Fruit fly (Drosophila melanogaster) whole organism, embryonic: ENCODE results near the gene fz.

ENCODE experiments used
- Adf1 ChIP-seq: fragments of 200-800 bp; sonication (Bioruptor generic); IDR thresholded peaks from 2 replicates; pipeline ENCODE4 v1.3.6; 2022; ENCODE audit warnings: missing biosample characterization, missing genetic modification characterization
- Antp ChIP-seq: fragments of 200-800 bp; sonication (Bioruptor generic); optimal IDR thresholded peaks from 3 replicates; lab custom pipeline; 2016; ENCODE audit warnings: missing biosample characterization, missing genetic modification characterization
- BtbVII ChIP-seq: fragments of 200-800 bp; sonication (Bioruptor generic); optimal IDR thresholded peaks from 3 replicates; lab custom pipeline; 2017; ENCODE audit warnings: missing biosample characterization, mild to moderate bottlenecking, missing genetic modification characterization
- CG11723 ChIP-seq: fragments of 200-800 bp; sonication (Bioruptor generic); optimal IDR thresholded peaks from 2 replicates; lab custom pipeline; 2017; ENCODE audit warnings: missing biosample characterization, mild to moderate bottlenecking, missing genetic modification characterization
- CG12104 ChIP-seq: fragments of 200-800 bp; sonication (Bioruptor generic); optimal IDR thresholded peaks from 3 replicates; lab custom pipeline; 2016; ENCODE audit warnings: missing biosample characterization, missing genetic modification characterization
- CG13894 ChIP-seq: fragments of 200-800 bp; sonication (Bioruptor generic); optimal IDR thresholded peaks from 3 replicates; lab custom pipeline; 2018; ENCODE audit warnings: missing biosample characterization, mild to moderate bottlenecking, missing genetic modification characterization, moderate library complexity
- CG14965 ChIP-seq: fragments of 200-800 bp; sonication (Bioruptor generic); optimal IDR thresholded peaks from 2 replicates; lab custom pipeline; 2016; ENCODE audit warnings: missing biosample characterization, missing genetic modification characterization, borderline replicate concordance
- CG1529 ChIP-seq: fragments of 200-800 bp; sonication (Bioruptor generic); optimal IDR thresholded peaks from 3 replicates; lab custom pipeline; 2018; ENCODE audit warnings: missing biosample characterization, missing genetic modification characterization
- CG15514 ChIP-seq: fragments of 200-800 bp; sonication (Bioruptor generic); optimal IDR thresholded peaks from 3 replicates; lab custom pipeline; 2017; ENCODE audit warnings: missing biosample characterization, missing genetic modification characterization, mild to moderate bottlenecking, moderate library complexity, missing genetic modification reagents
- CG16863 ChIP-seq: fragments of 200-800 bp; sonication (Bioruptor generic); optimal IDR thresholded peaks from 3 replicates; lab custom pipeline; 2016; ENCODE audit warnings: missing biosample characterization, missing genetic modification characterization
- CG17385 ChIP-seq: fragments of 200-800 bp; sonication (Bioruptor generic); optimal IDR thresholded peaks from 3 replicates; lab custom pipeline; 2018; ENCODE audit warnings: missing biosample characterization, mild to moderate bottlenecking, missing genetic modification characterization
- CG17568 ChIP-seq: fragments of 200-800 bp; sonication (Bioruptor generic); optimal IDR thresholded peaks from 2 replicates; lab custom pipeline; 2018; ENCODE audit warnings: missing biosample characterization, mild to moderate bottlenecking, missing genetic modification characterization, moderate library complexity
- CG18011 ChIP-seq: fragments of 200-800 bp; sonication (Bioruptor generic); optimal IDR thresholded peaks from 2 replicates; lab custom pipeline; 2017; ENCODE audit warnings: missing biosample characterization, missing genetic modification characterization, mild to moderate bottlenecking, moderate library complexity, missing genotype
- CG1832 ChIP-seq: fragments of 200-800 bp; sonication (Bioruptor generic); optimal IDR thresholded peaks from 2 replicates; lab custom pipeline; 2017; ENCODE audit warnings: missing biosample characterization, mild to moderate bottlenecking, missing genetic modification characterization, inconsistent platforms
- CG18476 ChIP-seq: fragments of 200-800 bp; sonication (Bioruptor generic); optimal IDR thresholded peaks from 2 replicates; lab custom pipeline; 2016; ENCODE audit warnings: missing biosample characterization, mild to moderate bottlenecking, missing genetic modification characterization
- CG2678 ChIP-seq: fragments of 200-800 bp; sonication (Bioruptor generic); optimal IDR thresholded peaks from 3 replicates; lab custom pipeline; 2019; ENCODE audit warnings: missing biosample characterization, mild to moderate bottlenecking, missing genetic modification characterization, moderate library complexity
- CG2875 ChIP-seq: fragments of 200-800 bp; sonication (Bioruptor generic); optimal IDR thresholded peaks from 2 replicates; lab custom pipeline; 2017; ENCODE audit warnings: missing biosample characterization, mild to moderate bottlenecking, missing genetic modification characterization, missing genetic modification reagents
- CG32532 ChIP-seq: fragments of 200-800 bp; sonication (Bioruptor generic); IDR thresholded peaks from 2 replicates; pipeline ENCODE4 v1.3.6; 2022; ENCODE audit warnings: missing biosample characterization, missing genetic modification characterization
- CG3407 ChIP-seq: fragments of 200-800 bp; sonication (Bioruptor generic); optimal IDR thresholded peaks from 2 replicates; lab custom pipeline; 2018; ENCODE audit warnings: missing biosample characterization, mild to moderate bottlenecking, missing genetic modification characterization
- CG4282 ChIP-seq: fragments of 200-800 bp; sonication (Bioruptor generic); optimal IDR thresholded peaks from 2 replicates; lab custom pipeline; 2016; ENCODE audit warnings: missing biosample characterization, missing genetic modification characterization
- CG5245 ChIP-seq: fragments of 200-800 bp; sonication (Bioruptor generic); optimal IDR thresholded peaks from 3 replicates; lab custom pipeline; 2016; ENCODE audit warnings: missing biosample characterization, missing genetic modification characterization
- CG7271 ChIP-seq: fragments of 200-800 bp; sonication (Bioruptor generic); optimal IDR thresholded peaks from 2 replicates; lab custom pipeline; 2018; ENCODE audit warnings: missing biosample characterization, mild to moderate bottlenecking, missing genetic modification characterization, moderate library complexity
- CG7839 ChIP-seq: fragments of 200-800 bp; sonication (Bioruptor generic); optimal IDR thresholded peaks from 3 replicates; lab custom pipeline; 2018; ENCODE audit warnings: missing biosample characterization, mild to moderate bottlenecking, missing genetic modification characterization, moderate library complexity
- CG9817 ChIP-seq: fragments of 200-800 bp; sonication (Bioruptor generic); optimal IDR thresholded peaks from 2 replicates; lab custom pipeline; 2018; ENCODE audit warnings: missing biosample characterization, mild to moderate bottlenecking, missing genetic modification characterization, moderate library complexity
- CTCF ChIP-seq: fragments of 200-800 bp; sonication (Bioruptor generic); optimal IDR thresholded peaks from 2 replicates; lab custom pipeline; 2017; ENCODE audit warnings: missing biosample characterization, mild to moderate bottlenecking, missing genetic modification characterization, moderate library complexity
- Dad ChIP-seq: fragments of 200-800 bp; sonication (Bioruptor generic); optimal IDR thresholded peaks from 3 replicates; lab custom pipeline; 2016; ENCODE audit warnings: missing biosample characterization, missing genetic modification characterization
- Dp ChIP-seq: fragments of 200-800 bp; sonication (Bioruptor generic); optimal IDR thresholded peaks from 2 replicates; lab custom pipeline; 2018; ENCODE audit warnings: missing biosample characterization, mild to moderate bottlenecking, missing genetic modification characterization, moderate library complexity
- Fer3 ChIP-seq: fragments of 200-800 bp; sonication (Bioruptor generic); optimal IDR thresholded peaks from 2 replicates; lab custom pipeline; 2018; ENCODE audit warnings: missing biosample characterization, mild to moderate bottlenecking, missing genetic modification characterization, moderate library complexity
- Lhr ChIP-seq: fragments of 200-800 bp; sonication (Bioruptor generic); optimal IDR thresholded peaks from 3 replicates; lab custom pipeline; 2017; ENCODE audit warnings: mild to moderate bottlenecking, missing biosample characterization, missing genetic modification reagents, missing genetic modification characterization
- Med ChIP-seq: fragments of 200-800 bp; sonication (Bioruptor generic); peaks from one replicate; lab custom pipeline; 2016; ENCODE audit warnings: missing biosample characterization, missing genetic modification characterization, mild to moderate bottlenecking, inconsistent platforms, moderate library complexity
- Poxn ChIP-seq: fragments of 200-800 bp; sonication (Bioruptor generic); IDR thresholded peaks from 2 replicates; pipeline ENCODE4 v1.3.6; 2022; ENCODE audit warnings: missing biosample characterization, missing genetic modification characterization
- Rx ChIP-seq: fragments of 200-800 bp; sonication (Bioruptor generic); IDR thresholded peaks from 2 replicates; pipeline ENCODE4 v1.3.6; 2022; ENCODE audit warnings: missing biosample characterization, missing genetic modification characterization
- Side ChIP-seq: fragments of 200-800 bp; sonication (Bioruptor generic); optimal IDR thresholded peaks from 2 replicates; lab custom pipeline; 2016; ENCODE audit warnings: missing biosample characterization, missing genetic modification characterization
- Spps ChIP-seq: fragments of 200-800 bp; sonication (Bioruptor generic); optimal IDR thresholded peaks from 2 replicates; lab custom pipeline; 2018; ENCODE audit warnings: missing biosample characterization, mild to moderate bottlenecking, missing genetic modification characterization
- Xrp1 ChIP-seq: fragments of 200-800 bp; sonication (Bioruptor generic); IDR thresholded peaks from 2 replicates; pipeline ENCODE4 v1.3.6; 2022; ENCODE audit warnings: missing biosample characterization, missing genetic modification characterization
- ato ChIP-seq: fragments of 200-800 bp; sonication (Bioruptor generic); IDR thresholded peaks from 2 replicates; pipeline ENCODE4 v1.3.6; 2022; ENCODE audit warnings: missing biosample characterization, missing genetic modification characterization; ENCODE audit not compliant: partially characterized antibody
- br ChIP-seq: fragments of >200 bp; optimal IDR thresholded peaks from 2 replicates; lab custom pipeline; 2017
- crol ChIP-seq: fragments of 200-800 bp; sonication (Bioruptor generic); IDR thresholded peaks from 2 replicates; pipeline ENCODE4 v1.3.6; 2022; ENCODE audit warnings: missing biosample characterization, missing genetic modification characterization
- da ChIP-seq: fragments of 200-800 bp; sonication (Bioruptor generic); optimal IDR thresholded peaks from 2 replicates; lab custom pipeline; 2016; ENCODE audit warnings: missing biosample characterization, missing genetic modification characterization
- dm ChIP-seq: fragments of 200-800 bp; sonication (Bioruptor generic); optimal IDR thresholded peaks from 3 replicates; lab custom pipeline; 2016; ENCODE audit warnings: missing biosample characterization, missing genetic modification characterization
- gfzf ChIP-seq: fragments of 200-800 bp; sonication (Bioruptor generic); optimal IDR thresholded peaks from 2 replicates; lab custom pipeline; 2016; ENCODE audit warnings: missing biosample characterization, mild to moderate bottlenecking, missing genetic modification characterization, moderate library complexity
- jing ChIP-seq: fragments of 200-800 bp; sonication (Bioruptor generic); optimal IDR thresholded peaks from 2 replicates; lab custom pipeline; 2018; ENCODE audit warnings: missing biosample characterization, mild to moderate bottlenecking, missing genetic modification characterization
- kay ChIP-seq: fragments of 200-800 bp; sonication (Bioruptor generic); optimal IDR thresholded peaks from 2 replicates; lab custom pipeline; 2016; ENCODE audit warnings: missing biosample characterization, missing genetic modification characterization
- ken ChIP-seq: fragments of 200-800 bp; sonication (Bioruptor generic); IDR thresholded peaks from 3 replicates; pipeline ENCODE4 v1.3.6; 2022; ENCODE audit warnings: missing biosample characterization, missing genetic modification characterization
- mirr ChIP-seq: fragments of 200-800 bp; sonication (Bioruptor generic); optimal IDR thresholded peaks from 3 replicates; lab custom pipeline; 2018; ENCODE audit warnings: missing biosample characterization, mild to moderate bottlenecking, missing genetic modification characterization
- nerfin-1 ChIP-seq: fragments of 200-800 bp; sonication (Bioruptor generic); optimal IDR thresholded peaks from 3 replicates; lab custom pipeline; 2019; ENCODE audit warnings: missing biosample characterization, mild to moderate bottlenecking, missing genetic modification characterization, moderate library complexity
- nom ChIP-seq: fragments of 200-800 bp; sonication (Bioruptor generic); optimal IDR thresholded peaks from 2 replicates; lab custom pipeline; 2017; ENCODE audit warnings: missing biosample characterization, missing genetic modification characterization, mild to moderate bottlenecking, moderate library complexity, missing genetic modification reagents
- peb ChIP-seq: fragments of 200-800 bp; sonication (Bioruptor generic); IDR thresholded peaks from 2 replicates; pipeline ENCODE4 v1.3.6; 2022; ENCODE audit warnings: missing biosample characterization, missing genetic modification characterization
- pfk ChIP-seq: fragments of 200-800 bp; sonication (Bioruptor generic); optimal IDR thresholded peaks from 2 replicates; lab custom pipeline; 2018; ENCODE audit warnings: missing biosample characterization, mild to moderate bottlenecking, missing genetic modification characterization, moderate library complexity
- pzg ChIP-seq: fragments of 200-800 bp; sonication (Bioruptor generic); optimal IDR thresholded peaks from 3 replicates; lab custom pipeline; 2018; ENCODE audit warnings: missing biosample characterization, mild to moderate bottlenecking, missing genetic modification characterization, moderate library complexity
- run ChIP-seq: fragments of 200-800 bp; sonication (Bioruptor generic); optimal IDR thresholded peaks from 3 replicates; lab custom pipeline; 2018; ENCODE audit warnings: missing biosample characterization, mild to moderate bottlenecking, missing genetic modification characterization
- vnd ChIP-seq: fragments of 200-800 bp; sonication (Bioruptor generic); IDR thresholded peaks from 3 replicates; pipeline ENCODE4 v1.3.6; 2022; ENCODE audit warnings: missing biosample characterization, missing genetic modification characterization; ENCODE audit not compliant: partially characterized antibody
- zen2 ChIP-seq: fragments of 200-800 bp; sonication (Bioruptor generic); IDR thresholded peaks from 3 replicates; pipeline ENCODE4 v1.3.6; 2022; ENCODE audit warnings: missing biosample characterization, missing genetic modification characterization; ENCODE audit not compliant: partially characterized antibody

fz gene

dm6 chr3L:14297482-14297881 lies 23.3 kb downstream of the fz start (continued):
- peak; percentile 48; the same call in 1 of the 2 replicates for TF ChIP-seq Rx
- TF ChIP-seq Lhr (GFP tag; lab: Kevin White, UChicago): peak; percentile 36
- TF ChIP-seq Antp (GFP tag; lab: Kevin White, UChicago): no peak
- TF ChIP-seq zen2 (GFP tag; lab: Robert Waterston, UW): no peak
- 0 out of 3 replicates have a peak, but pooled peaks have one; percentile 39 for TF ChIP-seq ken (GFP tag; lab: Robert Waterston, UW)
- TF ChIP-seq kay: no peak
- TF ChIP-seq CG17568 (GFP tag; lab: Kevin White, UChicago): peak; percentile 41
- peak; percentile 54 for TF ChIP-seq CG1529 (GFP tag; lab: Kevin White, UChicago)
- peak; percentile 84 for TF ChIP-seq CG2678 (tag; lab: Kevin White, UChicago)
- peak; percentile 4 for TF ChIP-seq jing (GFP tag; lab: Kevin White, UChicago)
- TF ChIP-seq Dp: no peak
- TF ChIP-seq pfk (GFP tag; lab: Kevin White, UChicago): no peak
- peak; percentile 63 for TF ChIP-seq CG5245 (GFP tag; lab: Kevin White, UChicago)
- TF ChIP-seq CG15514 (GFP tag; lab: Kevin White, UChicago): peak; percentile 3
- TF ChIP-seq mirr (GFP tag; lab: Kevin White, UChicago): no peak
- no peak for TF ChIP-seq Poxn (GFP tag; lab: Robert Waterston, UW)
- peak; percentile 19 for TF ChIP-seq CG11723
- no peak for TF ChIP-seq br (lab: Kevin White, UChicago)
- TF ChIP-seq ato: no peak
- TF ChIP-seq CG9817: peak; percentile 37
- TF ChIP-seq Xrp1 (GFP tag; lab: Robert Waterston, UW): peak; percentile 90
- peak; percentile 77 for TF ChIP-seq CG7839 (tag; lab: Kevin White, UChicago)
- peak; percentile 75 for TF ChIP-seq Spps (tag; lab: Kevin White, UChicago)
- peak; percentile 58 for TF ChIP-seq CG3407 (GFP tag; lab: Kevin White, UChicago)
- peak; percentile 33 for TF ChIP-seq run (tag; lab: Kevin White, UChicago)
- TF ChIP-seq CG32532 (GFP tag; lab: Robert Waterston, UW): peak; percentile 44; the same call in 1 of the 2 replicates
- TF ChIP-seq Side (GFP tag; lab: Kevin White, UChicago): peak; percentile 15
- TF ChIP-seq CG4282 (GFP tag; lab: Kevin White, UChicago): no peak
- TF ChIP-seq da (GFP tag; lab: Kevin White, UChicago): no peak
- no peak for TF ChIP-seq vnd
- peak; percentile 47 for TF ChIP-seq CG17385 (GFP tag; lab: Kevin White, UChicago)
- TF ChIP-seq CG14965: no peak
- TF ChIP-seq CG2875: peak; percentile 72
- no peak for TF ChIP-seq CG13894 (tag; lab: Kevin White, UChicago)
- peak; percentile 73 for TF ChIP-seq nerfin-1 (tag; lab: Kevin White, UChicago)
- TF ChIP-seq BtbVII (GFP tag; lab: Kevin White, UChicago): peak; percentile 17
- TF ChIP-seq CTCF (GFP tag; lab: Kevin White, UChicago): no peak
- TF ChIP-seq Dad (GFP tag; lab: Kevin White, UChicago): no peak
- peak; percentile 32 for TF ChIP-seq dm (GFP tag; lab: Kevin White, UChicago)
- no peak for TF ChIP-seq Adf1

- no peak for TF ChIP-seq CG18476 (GFP tag; lab: Kevin White, UChicago)
- peak; percentile 58 for TF ChIP-seq CG1832 (GFP tag; lab: Kevin White, UChicago)
- no peak for TF ChIP-seq Fer3 (tag; lab: Kevin White, UChicago)
- peak; percentile 55 for TF ChIP-seq Med
- TF ChIP-seq CG7271 (tag; lab: Kevin White, UChicago): no peak
- TF ChIP-seq CG16863 (GFP tag; lab: Kevin White, UChicago): no peak
- TF ChIP-seq CG12104 (GFP tag; lab: Kevin White, UChicago): no peak
- no peak for TF ChIP-seq CG18011 (GFP tag; lab: Kevin White, UChicago)
- no peak for TF ChIP-seq peb
- TF ChIP-seq pzg (GFP tag; lab: Kevin White, UChicago): no peak
- no peak for TF ChIP-seq gfzf (GFP tag; lab: Kevin White, UChicago)
- TF ChIP-seq nom: no peak
- TF ChIP-seq br (lab: Kevin White, UChicago): no peak
- TF ChIP-seq crol: 0 out of 2 replicates have a peak, but pooled peaks have one; percentile 6
Measured at dm6 chr3L:14298044-14298443, 23.9 kb downstream of the fz start.
